Fruit fly (Drosophila melanogaster) Kc167 (cell line): ENCODE measurements around the gene Usp7.

ENCODE experiments used
- Sin3A ChIP-seq: fragments of >200 bp; optimal IDR thresholded peaks from 2 replicates; lab custom pipeline; 2018; ENCODE audit warnings: missing external identifiers
- insv ChIP-seq: fragments of >200 bp; optimal IDR thresholded peaks from 3 replicates; lab custom pipeline; 2018; ENCODE audit warnings: missing external identifiers
- psq ChIP-seq: fragments of >200 bp; optimal IDR thresholded peaks from 2 replicates; lab custom pipeline; 2017; ENCODE audit warnings: missing external identifiers

DNA sequence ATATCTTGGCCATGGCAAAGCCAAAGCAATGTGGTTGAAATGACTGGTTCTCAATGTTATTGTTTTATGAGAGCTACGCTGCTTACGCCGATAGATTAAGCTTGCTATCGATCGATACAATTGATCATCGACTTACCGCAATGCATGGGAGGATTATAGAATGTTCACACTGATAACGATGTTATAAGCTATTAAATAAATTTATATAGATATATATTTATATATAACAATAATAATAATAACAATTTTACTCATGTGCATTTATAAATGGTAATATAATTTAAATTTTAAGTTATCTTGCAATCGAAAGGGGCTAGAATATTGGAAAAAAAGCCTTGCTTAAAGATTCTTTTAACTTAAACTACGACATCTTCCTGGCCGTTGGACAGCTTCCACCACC lies 43.9 kb upstream of the Usp7 start, which contains the start of gene moon:
- TF ChIP-seq psq (lab: Kevin White, UChicago) (no peak), insv (lab: Kevin White, UChicago) (no peak), Sin3A (lab: Kevin White, UChicago) (no peak)
